Fruit fly (Drosophila melanogaster): ENCODE measurements around the gene CG5126.

Gene CG5126

DNA sequence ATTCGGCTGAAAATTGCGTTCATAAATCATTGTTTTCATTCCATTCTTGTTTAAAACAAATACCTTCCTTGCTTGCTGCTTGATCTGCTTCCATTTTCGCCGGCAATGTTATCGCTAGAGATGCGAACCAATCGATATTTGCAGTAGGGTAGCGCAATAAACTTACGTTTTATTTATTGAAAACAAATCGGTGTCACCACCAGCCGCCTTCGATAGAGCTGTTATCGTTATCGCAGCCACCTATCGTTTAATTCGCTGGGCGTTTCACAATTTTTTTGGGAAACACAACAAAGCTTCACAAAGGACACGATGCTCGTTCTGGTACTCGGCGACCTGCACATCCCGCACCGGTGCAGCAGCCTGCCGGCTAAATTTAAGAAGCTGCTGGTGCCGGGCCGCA is 33.3 kb downstream of the CG5126 start, which contains the start of the genes Tfb4 and Vps29 (continued):
- no peak for TF ChIP-seq nom (GFP tag; optimal IDR thresholded peaks at IDR 0.05)
- no peak for TF ChIP-seq CG2875 (GFP tag; optimal IDR thresholded peaks at IDR 0.05)
- no peak for TF ChIP-seq sisA (GFP tag; IDR thresholded peaks at IDR 0.05)
- no peak for TF ChIP-seq nau (GFP tag; optimal IDR thresholded peaks at IDR 0.05)
- TF ChIP-seq pho (GFP tag; optimal IDR thresholded peaks at IDR 0.05): peak; percentile 20
- TF ChIP-seq CG9932 (GFP tag; IDR thresholded peaks at IDR 0.05): peak; percentile 87
- TF ChIP-seq jing (GFP tag; optimal IDR thresholded peaks at IDR 0.05): no peak
- peak; percentile 1 for TF ChIP-seq repo (GFP tag; optimal IDR thresholded peaks at IDR 0.05)
- TF ChIP-seq CG15479 (GFP tag; optimal IDR thresholded peaks at IDR 0.05): no peak
- TF ChIP-seq Taf1 (GFP tag; IDR thresholded peaks at IDR 0.05): no peak
- peak; percentile 40 for TF ChIP-seq Ets97D (GFP tag; optimal IDR thresholded peaks at IDR 0.05)
- no peak for TF ChIP-seq CG6813 (GFP tag; optimal IDR thresholded peaks at IDR 0.05)
- TF ChIP-seq CG32532 (GFP tag; IDR thresholded peaks at IDR 0.05): peak; percentile 58
- TF ChIP-seq emc (GFP tag; optimal IDR thresholded peaks at IDR 0.05): no peak
- TF ChIP-seq Dll (GFP tag; IDR thresholded peaks at IDR 0.05; ENCODE audit: partially characterized antibody): peak; percentile 84
- TF ChIP-seq CG10543 (GFP tag; optimal IDR thresholded peaks at IDR 0.05): no peak
- TF ChIP-seq shn (GFP tag; optimal IDR thresholded peaks at IDR 0.05): peak; percentile 18
- peak; percentile 12 for TF ChIP-seq NC2β (GFP tag; optimal IDR thresholded peaks at IDR 0.05)
- TF ChIP-seq bowl (GFP tag; IDR thresholded peaks at IDR 0.05): peak; percentile 16; the same call in 1 of the 2 replicates
- TF ChIP-seq Hmr (GFP tag; optimal IDR thresholded peaks at IDR 0.05): no peak
- TF ChIP-seq yki (optimal IDR thresholded peaks at IDR 0.05): no peak
- TF ChIP-seq ftz-f1 (GFP tag; optimal IDR thresholded peaks at IDR 0.05): no peak
- TF ChIP-seq CG4854 (GFP tag; optimal IDR thresholded peaks at IDR 0.05): peak; percentile 21
- TF ChIP-seq CG11696 (GFP tag; IDR thresholded peaks at IDR 0.05): no peak
- TF ChIP-seq CG4404 (GFP tag; IDR thresholded peaks at IDR 0.05): no peak
- no peak for TF ChIP-seq Sin3A (optimal IDR thresholded peaks at IDR 0.05)
- no peak for TF ChIP-seq ro (GFP tag; IDR thresholded peaks at IDR 0.05)
- no peak for TF ChIP-seq toy (GFP tag; IDR thresholded peaks at IDR 0.05)
- no peak; the same call in 2 of the 3 replicates for TF ChIP-seq B-H1 (GFP tag; IDR thresholded peaks at IDR 0.05)
- peak; percentile 55 for TF ChIP-seq chn (GFP tag; optimal IDR thresholded peaks at IDR 0.05)
- peak; percentile 71; the same call in 2 of the 3 replicates for TF ChIP-seq knrl (GFP tag; IDR thresholded peaks at IDR 0.05; ENCODE audit: partially characterized antibody)
- no peak for TF ChIP-seq Mad (GFP tag; optimal IDR thresholded peaks at IDR 0.05)
- no peak for TF ChIP-seq sc (optimal IDR thresholded peaks at IDR 0.05)
- no peak for TF ChIP-seq sc (GFP tag; optimal IDR thresholded peaks at IDR 0.05)
- peak; percentile 78 for TF ChIP-seq MESR4 (GFP tag; optimal IDR thresholded peaks at IDR 0.05)
- no peak for TF ChIP-seq Nf-YA (GFP tag; IDR thresholded peaks at IDR 0.05)
- TF ChIP-seq HLHmδ (GFP tag; optimal IDR thresholded peaks at IDR 0.05): no peak
- TF ChIP-seq wor (GFP tag; IDR thresholded peaks at IDR 0.05): no peak
- TF ChIP-seq chm (GFP tag; IDR thresholded peaks at IDR 0.05): peak; percentile 30; the same call in 1 of the 2 replicates
- peak; percentile 9 for TF ChIP-seq ERR (GFP tag; optimal IDR thresholded peaks at IDR 0.05)
- TF ChIP-seq pnt (GFP tag; optimal IDR thresholded peaks at IDR 0.05): no peak
- no peak for TF ChIP-seq sqz (GFP tag; optimal IDR thresholded peaks at IDR 0.05)
- TF ChIP-seq CG11093 (GFP tag; IDR thresholded peaks at IDR 0.05): no peak
- TF ChIP-seq seq (GFP tag; IDR thresholded peaks at IDR 0.05): no peak
- TF ChIP-seq unpg (GFP tag; optimal IDR thresholded peaks at IDR 0.05): no peak
- no peak; the same call in 2 of the 3 replicates for TF ChIP-seq gce (GFP tag; IDR thresholded peaks at IDR 0.05)
- peak; percentile 75 for TF ChIP-seq her (GFP tag; optimal IDR thresholded peaks at IDR 0.05)
- TF ChIP-seq schlank (tag; optimal IDR thresholded peaks at IDR 0.05): no peak
- TF ChIP-seq bigmax (GFP tag; optimal IDR thresholded peaks at IDR 0.05): no peak
- TF ChIP-seq gcm2 (GFP tag; optimal IDR thresholded peaks at IDR 0.05): no peak
- TF ChIP-seq onecut (GFP tag; IDR thresholded peaks at IDR 0.05): no peak
- peak; percentile 31 for TF ChIP-seq maf-S (GFP tag; optimal IDR thresholded peaks at IDR 0.05)
- TF ChIP-seq CG31365 (tag; optimal IDR thresholded peaks at IDR 0.05): no peak

All from whole organism, embryonic.